Worm (Caenorhabditis elegans): ENCODE data around the gene set-6.

ce11 chrX:11983576-11984061, 9.1 kb upstream of the set-6 start, which contains the start of gene C49F5.3:
- TF ChIP-seq mdl-1 (tag; optimal IDR thresholded peaks at IDR 0.05) (no peak), nhr-76 (tag; optimal IDR thresholded peaks at IDR 0.05) (no peak), ztf-11 (tag; optimal IDR thresholded peaks at IDR 0.05) (no peak), nhr-11 (tag; optimal IDR thresholded peaks at IDR 0.05) (no peak), ama-1 (optimal IDR thresholded peaks at IDR 0.05) (no peak), nhr-237 (tag; optimal IDR thresholded peaks at IDR 0.05) (no peak), ceh-28 (tag; optimal IDR thresholded peaks at IDR 0.05) (no peak)
